Worm (Caenorhabditis elegans): ENCODE data around the gene age-1.

ce11 chrII:11542958-11543357 is 16.1 kb upstream of the age-1 start:
- no peak for TF ChIP-seq lsy-2 (tag; optimal IDR thresholded peaks at IDR 0.05)
- TF ChIP-seq nhr-76 (tag; optimal IDR thresholded peaks at IDR 0.05), result no peak
